Worm (Caenorhabditis elegans) whole organism, L2 larva: ENCODE data around the gene irld-57.
"Not testable (repeated sequence)": the region's sequence is repeated elsewhere in the genome, so short reads cannot be mapped to it uniquely, and the experiment has no call there.

ENCODE experiments used
- aly-2 ChIP-seq: fragments of 150-350 bp; optimal IDR thresholded peaks from 2 replicates; lab custom pipeline; 2014; ENCODE audit warnings: missing biosample characterization, missing genetic modification characterization
- ama-1 ChIP-seq: fragments of 150-350 bp; optimal IDR thresholded peaks from 2 replicates; lab custom pipeline; 2018; ENCODE audit warnings: inconsistent platforms
- ceh-82 ChIP-seq: fragments of 150-350 bp; optimal IDR thresholded peaks from 2 replicates; lab custom pipeline; 2014; ENCODE audit warnings: missing biosample characterization, missing genetic modification characterization
- elt-3 ChIP-seq: sonication (generic microtip); optimal IDR thresholded peaks from 2 replicates; lab custom pipeline; 2017; ENCODE audit warnings: missing biosample characterization, missing genetic modification characterization
- fos-1 ChIP-seq: fragments of 150-350 bp; optimal IDR thresholded peaks from 2 replicates; lab custom pipeline; 2014; ENCODE audit warnings: missing biosample characterization, missing genetic modification characterization
- lin-13 ChIP-seq: fragments of 150-350 bp; optimal IDR thresholded peaks from 2 replicates; lab custom pipeline; 2014; ENCODE audit warnings: missing biosample characterization, missing genetic modification reagents, missing genetic modification characterization
- nhr-11 ChIP-seq: fragments of 150-350 bp; optimal IDR thresholded peaks from 2 replicates; lab custom pipeline; 2014; ENCODE audit warnings: missing biosample characterization, missing genetic modification characterization
- nhr-12 ChIP-seq: fragments of 150-350 bp; optimal IDR thresholded peaks from 2 replicates; lab custom pipeline; 2014; ENCODE audit warnings: missing biosample characterization, missing genetic modification characterization
- nhr-6 ChIP-seq: fragments of 150-350 bp; optimal IDR thresholded peaks from 2 replicates; lab custom pipeline; 2014; ENCODE audit warnings: missing biosample characterization, missing genetic modification characterization
- nhr-77 ChIP-seq: fragments of 150-350 bp; optimal IDR thresholded peaks from 2 replicates; lab custom pipeline; 2014; ENCODE audit warnings: missing biosample characterization, missing genetic modification characterization
- skn-1 ChIP-seq: sonication (generic microtip); optimal IDR thresholded peaks from 2 replicates; lab custom pipeline; 2017; ENCODE audit warnings: missing biosample characterization, missing genetic modification characterization
- snpc-4 ChIP-seq: fragments of 150-350 bp; optimal IDR thresholded peaks from 2 replicates; lab custom pipeline; 2014; ENCODE audit warnings: missing biosample characterization, missing genetic modification characterization
- unc-39 ChIP-seq: fragments of 150-350 bp; optimal IDR thresholded peaks from 2 replicates; lab custom pipeline; 2014; ENCODE audit warnings: missing biosample characterization, missing genetic modification characterization
- unc-62 ChIP-seq: fragments of 150-350 bp; optimal IDR thresholded peaks from 2 replicates; lab custom pipeline; 2014; ENCODE audit warnings: missing biosample characterization, missing genetic modification reagents, missing genetic modification characterization

DNA sequence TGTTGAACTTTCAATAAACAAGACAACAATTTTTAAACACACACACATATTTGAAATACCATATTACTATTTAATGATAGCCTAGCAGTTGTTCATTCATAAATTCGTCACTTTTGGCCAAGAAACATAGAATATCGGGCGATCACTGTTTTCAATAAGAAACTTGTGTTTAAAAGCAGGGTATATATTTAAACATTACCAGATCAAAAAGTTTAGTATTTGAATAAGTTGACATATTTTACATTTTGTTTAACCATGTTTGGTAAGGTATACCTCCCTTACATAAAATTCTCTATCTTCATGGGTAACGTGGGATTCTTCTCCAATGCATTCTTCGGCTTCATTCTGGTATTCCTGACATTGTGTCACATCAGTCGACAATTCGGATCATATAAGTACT, 28.2 kb upstream of the irld-57 start, which contains the start of gene str-8:
- TF ChIP-seq nhr-77; unc-62 (GFP tag; lab: Kevin White, UChicago); unc-39 (tag; lab: Kevin White, UChicago); ceh-82 (tag; lab: Kevin White, UChicago); fos-1 (tag; lab: Kevin White, UChicago); nhr-11 (tag; lab: Kevin White, UChicago); skn-1 (tag; lab: Kevin White, UChicago); lin-13; ama-1 (lab: Kevin White, UChicago); nhr-6 (tag; lab: Kevin White, UChicago); nhr-12 (tag; lab: Kevin White, UChicago); elt-3 (tag; lab: Kevin White, UChicago); aly-2; snpc-4 (tag; lab: Kevin White, UChicago): not testable (repeated sequence)
